Fruit fly (Drosophila melanogaster): ENCODE results near the gene CG4558.

CG4558 gene

dm6 chrX:6867175-6868023 lies 17.8 kb downstream of the CG4558 start, which contains the start of gene CG14434 (continued):
- TF ChIP-seq CG7786 (GFP tag; optimal IDR thresholded peaks at IDR 0.05), result peak; percentile 45
- no peak; the same call in 2 of the 3 replicates for TF ChIP-seq CG11456 (GFP tag; IDR thresholded peaks at IDR 0.05)
- no peak for TF ChIP-seq dati (GFP tag; IDR thresholded peaks at IDR 0.05)
- peak; percentile 71 for TF ChIP-seq twi (tag; optimal IDR thresholded peaks at IDR 0.05)
- TF ChIP-seq Ets97D (GFP tag; optimal IDR thresholded peaks at IDR 0.05), result no peak
- no peak for TF ChIP-seq toy (GFP tag; IDR thresholded peaks at IDR 0.05)
- TF ChIP-seq CG17912 (GFP tag; optimal IDR thresholded peaks at IDR 0.05), result no peak
- TF ChIP-seq CG31441 (GFP tag; IDR thresholded peaks at IDR 0.05), result peak; percentile 86
- no peak; the same call in 2 of the 3 replicates for TF ChIP-seq croc (GFP tag; conservative IDR thresholded peaks at IDR 0.05)
- peak; percentile 24 for TF ChIP-seq Dad (GFP tag; optimal IDR thresholded peaks at IDR 0.05)
- TF ChIP-seq odd (GFP tag; optimal IDR thresholded peaks at IDR 0.05), result peak; percentile 86
- TF ChIP-seq CG17829 (tag; optimal IDR thresholded peaks at IDR 0.05), result peak; percentile 79
- 0 out of 3 replicates have a peak, but pooled peaks have one; percentile 14 for TF ChIP-seq gce (GFP tag; IDR thresholded peaks at IDR 0.05)
- TF ChIP-seq corto (GFP tag; optimal IDR thresholded peaks at IDR 0.05), result no peak
- no peak for TF ChIP-seq ranshi (GFP tag; IDR thresholded peaks at IDR 0.05)
- no peak for TF ChIP-seq bigmax (GFP tag; optimal IDR thresholded peaks at IDR 0.05)
- TF ChIP-seq CG14710 (tag; optimal IDR thresholded peaks at IDR 0.05), result peak; percentile 88
- peak in 1 of 2 experiments; percentile 39 for TF ChIP-seq crp (GFP tag; optimal IDR thresholded peaks at IDR 0.05)
- no peak for TF ChIP-seq dan (GFP tag; IDR thresholded peaks at IDR 0.05)
- TF ChIP-seq CG33213 (GFP tag; optimal IDR thresholded peaks at IDR 0.05), result peak; percentile 28
- peak; percentile 12 for TF ChIP-seq fu2 (GFP tag; optimal IDR thresholded peaks at IDR 0.05)
- TF ChIP-seq Ravus (GFP tag; IDR thresholded peaks at IDR 0.05), result no peak
- no peak for TF ChIP-seq btn (GFP tag; optimal IDR thresholded peaks at IDR 0.05)
- 0 out of 2 replicates have a peak, but pooled peaks have one; percentile 28 for TF ChIP-seq Rfx (GFP tag; IDR thresholded peaks at IDR 0.05)
- peak; percentile 69 for TF ChIP-seq wor (GFP tag; IDR thresholded peaks at IDR 0.05)
- TF ChIP-seq CG8388 (GFP tag; optimal IDR thresholded peaks at IDR 0.05), result peak; percentile 81
- TF ChIP-seq hbn (GFP tag; IDR thresholded peaks at IDR 0.05; ENCODE audit: partially characterized antibody), result no peak
- no peak for TF ChIP-seq CG14965 (GFP tag; optimal IDR thresholded peaks at IDR 0.05; ENCODE audit: borderline replicate concordance)
- TF ChIP-seq chinmo (GFP tag; IDR thresholded peaks at IDR 0.05; ENCODE audit: partially characterized antibody), result peak; percentile 61; the same call in 1 of the 4 replicates
- no peak for TF ChIP-seq CG8944 (GFP tag; optimal IDR thresholded peaks at IDR 0.05)
- peak; percentile 77 for TF ChIP-seq CG2875 (GFP tag; optimal IDR thresholded peaks at IDR 0.05)
- TF ChIP-seq NK7.1 (GFP tag; optimal IDR thresholded peaks at IDR 0.05), result peak; percentile 58
- TF ChIP-seq CG1832 (GFP tag; optimal IDR thresholded peaks at IDR 0.05), result peak; percentile 70
- peak; percentile 41; the same call in 1 of the 2 replicates for TF ChIP-seq E2f2 (GFP tag; IDR thresholded peaks at IDR 0.05)
- no peak for TF ChIP-seq B-H2 (GFP tag; optimal IDR thresholded peaks at IDR 0.05)
- no peak for TF ChIP-seq CG11696 (GFP tag; IDR thresholded peaks at IDR 0.05)
- TF ChIP-seq CG8089 (GFP tag; optimal IDR thresholded peaks at IDR 0.05), result peak; percentile 42
- TF ChIP-seq Nf-YC (tag; optimal IDR thresholded peaks at IDR 0.05), result peak; percentile 71
- no peak for TF ChIP-seq yki (optimal IDR thresholded peaks at IDR 0.05)
- TF ChIP-seq CG9609 (GFP tag; optimal IDR thresholded peaks at IDR 0.05), result peak; percentile 23
- TF ChIP-seq z (GFP tag; IDR thresholded peaks at IDR 0.05), result no peak
- peak; percentile 45; the same call in 1 of the 2 replicates for TF ChIP-seq klu (GFP tag; IDR thresholded peaks at IDR 0.05)
- peak; percentile 14; the same call in 1 of the 2 replicates for TF ChIP-seq CG10321 (GFP tag; IDR thresholded peaks at IDR 0.05)
- TF ChIP-seq Six4 (GFP tag; optimal IDR thresholded peaks at IDR 0.05), result peak; percentile 77
- TF ChIP-seq chm (GFP tag; IDR thresholded peaks at IDR 0.05), result no peak; the same call in 1 of the 2 replicates
- TF ChIP-seq Hr78 (GFP tag; optimal IDR thresholded peaks at IDR 0.05), result peak in 1 of 2 experiments; percentile 47
- TF ChIP-seq cwo (GFP tag; optimal IDR thresholded peaks at IDR 0.05), result peak; percentile 55
- TF ChIP-seq BEAF-32 (GFP tag; optimal IDR thresholded peaks at IDR 0.05), result no peak
- peak; percentile 30 for TF ChIP-seq jing (GFP tag; optimal IDR thresholded peaks at IDR 0.05)

Data from whole organism, embryonic.